Worm (Caenorhabditis elegans) whole organism, L2 larva: Measurements from ENCODE around the gene F46B3.7.
A peak's percentile ranks its signal among the peaks of the same experiment; 100 is the strongest.

Source experiments
- C34F6.9 ChIP-seq: fragments of 150-350 bp; optimal IDR thresholded peaks from 2 replicates; lab custom pipeline; 2014; ENCODE audit warnings: missing biosample characterization, missing genetic modification characterization
- F13H6.1 ChIP-seq: sonication (generic microtip); optimal IDR thresholded peaks from 2 replicates; lab custom pipeline; 2016; ENCODE audit warnings: missing genetic modification characterization, missing compliant biosample characterization
- ZK546.5 ChIP-seq: sonication (generic microtip); optimal IDR thresholded peaks from 2 replicates; lab custom pipeline; 2017; ENCODE audit warnings: missing biosample characterization, missing genetic modification characterization
- ama-1 ChIP-seq: fragments of 150-350 bp; optimal IDR thresholded peaks from 2 replicates; lab custom pipeline; 2018; ENCODE audit warnings: inconsistent platforms
- blmp-1 ChIP-seq: sonication (generic microtip); optimal IDR thresholded peaks from 2 replicates; lab custom pipeline; 2017; ENCODE audit warnings: missing genetic modification characterization, mild to moderate bottlenecking, missing compliant biosample characterization, antibody characterized with exemption, moderate library complexity; ENCODE audit not compliant: insufficient read depth
- ceh-16 ChIP-seq: fragments of 150-350 bp; optimal IDR thresholded peaks from 2 replicates; lab custom pipeline; 2014; ENCODE audit warnings: missing biosample characterization, missing genetic modification characterization
- ceh-82 ChIP-seq: fragments of 150-350 bp; optimal IDR thresholded peaks from 2 replicates; lab custom pipeline; 2014; ENCODE audit warnings: missing biosample characterization, missing genetic modification characterization
- crh-2 ChIP-seq: sonication (generic microtip); optimal IDR thresholded peaks from 2 replicates; lab custom pipeline; 2017; ENCODE audit warnings: missing biosample characterization, missing genetic modification characterization
- dmd-4 ChIP-seq: sonication (generic microtip); optimal IDR thresholded peaks from 2 replicates; lab custom pipeline; 2017; ENCODE audit warnings: missing biosample characterization, missing genetic modification characterization
- elt-1 ChIP-seq: fragments of 150-350 bp; optimal IDR thresholded peaks from 2 replicates; lab custom pipeline; 2014; ENCODE audit warnings: missing biosample characterization, missing genetic modification characterization
- elt-3 ChIP-seq: sonication (generic microtip); optimal IDR thresholded peaks from 2 replicates; lab custom pipeline; 2017; ENCODE audit warnings: missing biosample characterization, missing genetic modification characterization
- fos-1 ChIP-seq: fragments of 150-350 bp; optimal IDR thresholded peaks from 2 replicates; lab custom pipeline; 2014; ENCODE audit warnings: missing biosample characterization, missing genetic modification characterization
- gmeb-1 ChIP-seq: fragments of 150-350 bp; optimal IDR thresholded peaks from 2 replicates; lab custom pipeline; 2014; ENCODE audit warnings: missing biosample characterization, missing genetic modification characterization
- lin-11 ChIP-seq: fragments of 150-350 bp; sonication (generic microtip); optimal IDR thresholded peaks from 2 replicates; lab custom pipeline; 2014; ENCODE audit warnings: missing biosample characterization, missing genetic modification characterization, inconsistent platforms, mixed read lengths
- lsy-2 ChIP-seq, 2 experiments: fragments of 150-350 bp in 1 of 2; sonication (generic microtip) in 1 of 2; optimal IDR thresholded peaks; 2 replicates each; lab custom pipeline; 2014 to 2017; ENCODE audit warnings: missing biosample characterization in 2 of 2, missing genetic modification characterization in 2 of 2
- mdl-1 ChIP-seq, 2 experiments: fragments of 150-350 bp in 1 of 2; sonication (generic microtip) in 1 of 2; optimal IDR thresholded peaks; 2 replicates each; lab custom pipeline; 2017; ENCODE audit warnings: missing biosample characterization in 2 of 2, missing genetic modification characterization in 2 of 2
- nhr-11 ChIP-seq: fragments of 150-350 bp; optimal IDR thresholded peaks from 2 replicates; lab custom pipeline; 2014; ENCODE audit warnings: missing biosample characterization, missing genetic modification characterization
- nhr-12 ChIP-seq: fragments of 150-350 bp; optimal IDR thresholded peaks from 2 replicates; lab custom pipeline; 2014; ENCODE audit warnings: missing biosample characterization, missing genetic modification characterization
- nhr-129 ChIP-seq: fragments of 150-350 bp; optimal IDR thresholded peaks from 2 replicates; lab custom pipeline; 2014; ENCODE audit warnings: missing biosample characterization, missing genetic modification characterization
- nhr-21 ChIP-seq: fragments of 150-350 bp; optimal IDR thresholded peaks from 2 replicates; lab custom pipeline; 2014; ENCODE audit warnings: missing biosample characterization, missing genetic modification characterization
- nhr-23 ChIP-seq: fragments of 150-350 bp; optimal IDR thresholded peaks from 2 replicates; lab custom pipeline; 2014; ENCODE audit warnings: missing biosample characterization, missing genetic modification reagents, missing genetic modification characterization
- nhr-237 ChIP-seq: fragments of 150-350 bp; optimal IDR thresholded peaks from 2 replicates; lab custom pipeline; 2014; ENCODE audit warnings: missing biosample characterization, missing genetic modification characterization
- nhr-25 ChIP-seq: fragments of 150-350 bp; sonication (generic microtip); optimal IDR thresholded peaks from 3 replicates; lab custom pipeline; 2014; ENCODE audit warnings: missing biosample characterization, missing genetic modification characterization
- nhr-6 ChIP-seq: fragments of 150-350 bp; optimal IDR thresholded peaks from 2 replicates; lab custom pipeline; 2014; ENCODE audit warnings: missing biosample characterization, missing genetic modification characterization
- nhr-77 ChIP-seq: fragments of 150-350 bp; optimal IDR thresholded peaks from 2 replicates; lab custom pipeline; 2014; ENCODE audit warnings: missing biosample characterization, missing genetic modification characterization
- sem-4 ChIP-seq: fragments of 150-350 bp; optimal IDR thresholded peaks from 2 replicates; lab custom pipeline; 2014; ENCODE audit warnings: missing biosample characterization, missing genetic modification reagents, missing genetic modification characterization
- sma-3 ChIP-seq: sonication (generic microtip); optimal IDR thresholded peaks from 2 replicates; lab custom pipeline; 2016; ENCODE audit warnings: missing genetic modification reagents, missing genetic modification characterization, missing compliant biosample characterization
- snpc-4 ChIP-seq: fragments of 150-350 bp; optimal IDR thresholded peaks from 2 replicates; lab custom pipeline; 2014; ENCODE audit warnings: missing biosample characterization, missing genetic modification characterization
- unc-55 ChIP-seq: fragments of 150-350 bp; sonication (generic microtip); optimal IDR thresholded peaks from 3 replicates; lab custom pipeline; 2014; ENCODE audit warnings: missing biosample characterization, missing genetic modification reagents, missing genetic modification characterization
- zag-1 ChIP-seq: fragments of 150-350 bp; optimal IDR thresholded peaks from 2 replicates; lab custom pipeline; 2014; ENCODE audit warnings: missing biosample characterization, missing genetic modification characterization
- ztf-4 ChIP-seq: fragments of 150-350 bp; optimal IDR thresholded peaks from 2 replicates; lab custom pipeline; 2014; ENCODE audit warnings: missing biosample characterization, missing genetic modification characterization

F46B3.7 gene

DNA sequence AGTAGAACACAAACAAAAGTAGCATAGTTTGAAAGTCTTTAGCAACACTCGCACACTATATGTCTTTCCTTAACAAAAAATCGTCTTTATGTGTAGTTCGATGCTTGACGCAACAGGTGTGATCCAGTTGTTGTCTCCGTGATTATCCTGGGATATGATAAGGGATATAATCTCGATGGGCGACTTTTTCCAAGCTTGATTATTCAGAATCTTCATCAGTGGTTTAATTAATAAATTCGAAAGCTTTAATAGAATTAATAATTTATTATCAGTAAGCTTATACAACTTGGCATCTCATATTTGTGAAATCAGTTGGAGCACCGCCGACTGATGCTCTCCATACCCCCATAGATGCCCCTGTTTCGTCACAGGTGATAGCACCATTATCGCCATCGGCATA is at the start of gene F46B3.7:
Gene F46B3.7, minus strand, starts transcription at position 101 of the 400 bp plus-strand sequence.
- TF ChIP-seq sem-4 (tag; lab: Kevin White, UChicago) (no peak), dmd-4 (tag; lab: Kevin White, UChicago) (no peak), lsy-2 (tag; optimal IDR thresholded peaks at IDR 0.05; lab: Kevin White, UChicago) (no peak), ceh-82 (tag; lab: Kevin White, UChicago) (no peak), nhr-21 (tag; lab: Kevin White, UChicago) (no peak)
- TF ChIP-seq, all 48 proteins: peak for 0

DNA sequence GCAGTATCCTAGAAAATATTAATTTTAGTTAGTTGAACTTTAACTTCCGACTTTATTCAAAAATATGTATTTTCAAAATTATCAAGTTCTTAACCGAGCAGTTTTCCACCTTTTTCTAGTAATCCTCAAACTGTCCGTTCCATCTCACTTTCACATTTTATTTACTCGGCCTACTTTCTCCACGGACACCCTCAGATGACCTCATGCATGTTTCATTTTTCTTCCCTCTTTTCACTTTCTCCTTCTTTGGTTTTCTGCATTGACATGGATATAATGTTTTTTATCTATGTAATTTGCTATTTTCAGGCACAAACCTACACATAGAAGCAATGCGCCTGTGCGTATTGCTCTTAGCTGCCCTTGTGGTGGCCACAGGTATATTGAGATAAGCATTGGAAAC is 48.4 kb upstream of the F46B3.7 start, which contains the start of gene mlt-11:
Gene mlt-11, plus strand, starts transcription at position 301 of the 400 bp plus-strand sequence.
- TF ChIP-seq mdl-1 (tag; optimal IDR thresholded peaks at IDR 0.05; lab: Kevin White, UChicago) (no peak), sma-3 (GFP tag; lab: Kevin White, UChicago) (no peak), nhr-237 (tag; lab: Kevin White, UChicago) (no peak), blmp-1 (tag; lab: Kevin White, UChicago) (peak; percentile 26), dmd-4 (tag; lab: Kevin White, UChicago) (no peak), ceh-16 (tag; lab: Kevin White, UChicago) (no peak), lin-11 (tag; lab: Kevin White, UChicago) (no peak), nhr-23 (no peak), nhr-77 (no peak)

DNA sequence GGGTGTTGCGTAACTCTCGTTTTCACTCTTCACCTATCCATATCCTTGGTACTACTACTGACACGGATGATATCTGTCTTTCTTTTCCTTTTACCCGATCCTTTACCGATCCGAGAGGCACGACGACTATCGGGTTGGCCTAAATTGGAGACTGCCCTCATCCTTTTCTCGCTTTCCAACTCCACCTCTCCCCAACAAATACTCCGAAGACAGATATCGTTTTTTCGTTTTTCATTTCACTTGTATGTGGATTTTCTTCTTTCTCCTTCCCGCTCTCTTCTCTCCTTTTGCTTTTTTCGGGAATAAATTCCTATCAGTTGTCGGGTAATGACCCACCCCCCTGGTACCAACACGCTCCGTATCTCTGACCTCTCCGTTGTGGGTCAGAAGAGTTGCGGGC is 46.4 kb upstream of the F46B3.7 start:
- TF ChIP-seq blmp-1 (tag; lab: Kevin White, UChicago) = peak; percentile 11
- no peak for TF ChIP-seq ceh-82 (tag; lab: Kevin White, UChicago)
- TF ChIP-seq nhr-237 (tag; lab: Kevin White, UChicago) = no peak
- peak; percentile 31 for TF ChIP-seq nhr-21 (tag; lab: Kevin White, UChicago)
- TF ChIP-seq nhr-11 (tag; lab: Kevin White, UChicago) = no peak
- TF ChIP-seq sem-4 (tag; lab: Kevin White, UChicago) = no peak

DNA sequence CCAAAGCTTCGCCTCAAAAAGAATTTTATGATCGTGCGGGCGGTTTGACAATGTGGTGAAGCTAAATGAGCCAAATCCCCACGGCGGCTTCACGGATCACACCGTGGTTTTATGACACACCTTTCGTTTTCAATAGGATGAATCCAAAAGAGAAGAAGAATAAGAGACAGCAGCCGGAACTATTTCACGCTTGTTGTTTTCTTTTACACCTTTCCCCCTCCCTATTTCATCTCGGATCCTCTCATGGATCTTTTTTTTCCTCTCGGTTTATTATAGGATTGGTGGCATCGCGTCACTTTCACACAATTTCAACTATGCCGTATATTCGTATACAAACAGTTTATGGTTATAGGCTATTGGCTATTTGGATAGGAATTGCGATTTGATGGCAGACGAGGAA is 45.2 kb upstream of the F46B3.7 start:
- no peak for TF ChIP-seq C34F6.9 (tag; lab: Kevin White, UChicago)
- TF ChIP-seq nhr-11 (tag; lab: Kevin White, UChicago) = no peak
- no peak for TF ChIP-seq gmeb-1
- no peak for TF ChIP-seq ZK546.5 (tag; lab: Kevin White, UChicago)
- TF ChIP-seq zag-1 = no peak
- TF ChIP-seq nhr-23 = no peak
- no peak for TF ChIP-seq nhr-129 (tag; lab: Kevin White, UChicago)
- TF ChIP-seq F13H6.1 (tag; lab: Kevin White, UChicago) = no peak
- TF ChIP-seq ztf-4 (tag; lab: Kevin White, UChicago) = no peak
- no peak for TF ChIP-seq elt-3 (tag; lab: Kevin White, UChicago)
- no peak for TF ChIP-seq ama-1

DNA sequence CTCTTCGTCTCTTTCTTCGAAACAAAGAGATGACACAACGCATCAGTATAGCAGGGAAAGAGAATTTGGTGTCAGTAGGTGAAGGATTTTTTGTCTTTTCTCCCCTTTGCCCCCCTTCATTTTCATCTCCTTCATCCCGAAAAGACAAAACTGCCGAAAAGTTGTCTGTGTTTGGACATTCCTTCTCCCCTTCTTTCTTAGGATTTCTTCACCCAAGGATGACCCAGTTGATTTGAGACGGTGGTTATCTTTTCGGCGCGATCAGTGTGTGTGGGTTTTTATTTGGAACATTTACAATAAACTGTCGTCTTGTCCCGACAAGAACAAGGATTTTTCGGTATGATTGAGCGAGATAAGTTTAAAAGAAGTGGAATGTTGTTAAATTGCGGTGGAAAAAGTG is 43.9 kb upstream of the F46B3.7 start:
- TF ChIP-seq ZK546.5 (tag; lab: Kevin White, UChicago) = no peak
- no peak for TF ChIP-seq nhr-23
- no peak for TF ChIP-seq ama-1
- no peak for TF ChIP-seq dmd-4 (tag; lab: Kevin White, UChicago)
- TF ChIP-seq nhr-11 (tag; lab: Kevin White, UChicago) = no peak
- no peak for TF ChIP-seq nhr-6 (tag; lab: Kevin White, UChicago)
- TF ChIP-seq nhr-25 (tag; lab: Kevin White, UChicago) = no peak
- TF ChIP-seq nhr-21 (tag; lab: Kevin White, UChicago) = peak; percentile 12
- peak; percentile 32 for TF ChIP-seq elt-1

DNA sequence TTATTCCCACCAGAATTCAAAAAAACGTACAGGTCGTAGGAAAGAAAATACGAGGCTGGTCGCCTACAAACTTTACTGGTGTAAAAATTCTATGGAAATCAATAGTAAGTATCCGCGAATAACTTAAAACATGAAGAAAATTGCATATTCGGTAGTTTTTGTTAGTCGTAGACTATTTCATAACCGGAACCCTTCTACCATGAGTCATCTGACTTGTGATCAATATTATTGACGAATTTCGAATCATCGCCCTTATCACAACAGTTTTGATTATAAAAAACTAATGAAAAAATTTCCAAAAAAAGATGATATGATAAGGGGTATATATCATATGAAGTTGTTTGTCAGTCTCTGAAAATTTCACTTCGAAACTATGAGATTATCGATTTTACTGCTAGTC is 41.5 kb upstream of the F46B3.7 start, which contains the start of gene W01F3.2:
Gene W01F3.2, plus strand, starts transcription at position 301 of the 400 bp plus-strand sequence.
- TF ChIP-seq elt-1 (no peak), nhr-12 (tag; lab: Kevin White, UChicago) (no peak), elt-3 (tag; lab: Kevin White, UChicago) (no peak), crh-2 (tag; lab: Kevin White, UChicago) (peak; percentile 12), snpc-4 (no peak), fos-1 (peak; percentile 17), nhr-237 (tag; lab: Kevin White, UChicago) (no peak), unc-55 (GFP tag; lab: Kevin White, UChicago) (no peak)
